Worm (Caenorhabditis elegans): Measurements from ENCODE around the gene F52E1.9.

The F52E1.9 gene

ce11 chrV:8402392-8402791 lies at the start of gene F52E1.9:
Gene F52E1.9 (minus strand): TSS chrV:8402669.
- TF ChIP-seq nhr-237 (tag; optimal IDR thresholded peaks at IDR 0.05) (no peak), ama-1 (optimal IDR thresholded peaks at IDR 0.05) (no peak), jun-1 (tag; optimal IDR thresholded peaks at IDR 0.05) (no peak), elt-2 (tag; optimal IDR thresholded peaks at IDR 0.05) (peak; percentile 93), ceh-28 (tag; optimal IDR thresholded peaks at IDR 0.05) (no peak), skn-1 (tag; optimal IDR thresholded peaks at IDR 0.05) (no peak), elt-3 (tag; optimal IDR thresholded peaks at IDR 0.05) (no peak), nhr-23 (tag; optimal IDR thresholded peaks at IDR 0.05) (no peak), nhr-28 (tag; optimal IDR thresholded peaks at IDR 0.05) (no peak), ztf-11 (tag; optimal IDR thresholded peaks at IDR 0.05) (no peak), ZK546.5 (tag; optimal IDR thresholded peaks at IDR 0.05) (no peak), pqm-1 (tag; optimal IDR thresholded peaks at IDR 0.05) (peak; percentile 44), nhr-11 (tag; optimal IDR thresholded peaks at IDR 0.05) (no peak), elt-1 (tag; optimal IDR thresholded peaks at IDR 0.05) (no peak), egl-27 (tag; optimal IDR thresholded peaks at IDR 0.05) (no peak), ztf-4 (tag; optimal IDR thresholded peaks at IDR 0.05) (no peak), nhr-67 (tag; optimal IDR thresholded peaks at IDR 0.05) (no peak), nhr-43 (tag; optimal IDR thresholded peaks at IDR 0.05; ENCODE audit: poor library complexity, severe bottlenecking) (no peak)

ce11 chrV:8450690-8451089 lies 48.2 kb upstream of the F52E1.9 start:
- TF ChIP-seq zag-1 (tag; optimal IDR thresholded peaks at IDR 0.05), result no peak
- TF ChIP-seq lin-15B (tag; optimal IDR thresholded peaks at IDR 0.05), result no peak
- no peak for TF ChIP-seq ceh-16 (tag; optimal IDR thresholded peaks at IDR 0.05)
- no peak for TF ChIP-seq skn-1 (tag; optimal IDR thresholded peaks at IDR 0.05)
- no peak for TF ChIP-seq egl-27 (tag; optimal IDR thresholded peaks at IDR 0.05)
- TF ChIP-seq eor-1 (tag; optimal IDR thresholded peaks at IDR 0.05), result no peak
- TF ChIP-seq mml-1 (tag; optimal IDR thresholded peaks at IDR 0.05), result no peak
- no peak for TF ChIP-seq nhr-237 (tag; optimal IDR thresholded peaks at IDR 0.05)

- TF ChIP-seq fkh-2 (tag; optimal IDR thresholded peaks at IDR 0.05) (no peak), nhr-25 (tag; optimal IDR thresholded peaks at IDR 0.05) (peak; percentile 48), nhr-23 (tag; optimal IDR thresholded peaks at IDR 0.05) (peak; percentile 7)
These were observed 46.8 kb upstream of the F52E1.9 start for ce11 chrV:8449241-8449640.

ce11 chrV:8447928-8448327 lies 45.5 kb upstream of the F52E1.9 start, which contains the start of gene T23B12.5:
Gene T23B12.5 (minus strand): TSS chrV:8448028.
- no peak for TF ChIP-seq nhr-67 (tag; optimal IDR thresholded peaks at IDR 0.05)
- TF ChIP-seq unc-39 (tag; optimal IDR thresholded peaks at IDR 0.05), result no peak
- TF ChIP-seq R02D3.7 (tag; optimal IDR thresholded peaks at IDR 0.05), result no peak
- TF ChIP-seq fkh-10 (GFP tag; optimal IDR thresholded peaks at IDR 0.05), result no peak
- TF ChIP-seq skn-1 (tag; optimal IDR thresholded peaks at IDR 0.05), result no peak
- no peak for TF ChIP-seq ceh-9 (tag; optimal IDR thresholded peaks at IDR 0.05)
- no peak for TF ChIP-seq aly-2 (tag; optimal IDR thresholded peaks at IDR 0.05)
- TF ChIP-seq fkh-2 (tag; optimal IDR thresholded peaks at IDR 0.05), result no peak
- no peak for TF ChIP-seq nhr-12 (tag; optimal IDR thresholded peaks at IDR 0.05)
- TF ChIP-seq nhr-11 (tag; optimal IDR thresholded peaks at IDR 0.05), result no peak
- TF ChIP-seq lsy-12 (tag; optimal IDR thresholded peaks at IDR 0.05), result no peak
- TF ChIP-seq ceh-82 (tag; optimal IDR thresholded peaks at IDR 0.05), result no peak
- TF ChIP-seq nhr-76 (tag; optimal IDR thresholded peaks at IDR 0.05), result no peak
- no peak for TF ChIP-seq unc-62 (GFP tag; optimal IDR thresholded peaks at IDR 0.05)
- TF ChIP-seq egl-5 (tag; optimal IDR thresholded peaks at IDR 0.05), result no peak
- TF ChIP-seq ama-1 (optimal IDR thresholded peaks at IDR 0.05), result no peak
- no peak for TF ChIP-seq pha-4 (tag; optimal IDR thresholded peaks at IDR 0.05)
- TF ChIP-seq ceh-16 (tag; optimal IDR thresholded peaks at IDR 0.05), result no peak
- TF ChIP-seq nhr-43 (tag; optimal IDR thresholded peaks at IDR 0.05; ENCODE audit: poor library complexity, severe bottlenecking), result no peak

- peak; percentile 60 for TF ChIP-seq pqm-1 (tag; optimal IDR thresholded peaks at IDR 0.05)
- peak; percentile 24 for TF ChIP-seq snpc-4 (tag; optimal IDR thresholded peaks at IDR 0.05)
- no peak for TF ChIP-seq ama-1 (optimal IDR thresholded peaks at IDR 0.05)
- TF ChIP-seq elt-1 (tag; optimal IDR thresholded peaks at IDR 0.05), result no peak
- TF ChIP-seq nfya-1 (tag; optimal IDR thresholded peaks at IDR 0.05; ENCODE audit: insufficient read depth), result peak; percentile 18
- TF ChIP-seq nhr-43 (tag; optimal IDR thresholded peaks at IDR 0.05; ENCODE audit: poor library complexity, severe bottlenecking), result peak; percentile 19
- peak; percentile 62 for TF ChIP-seq egl-27 (tag; optimal IDR thresholded peaks at IDR 0.05)
- TF ChIP-seq sea-2 (GFP tag; optimal IDR thresholded peaks at IDR 0.05), result no peak
- no peak for TF ChIP-seq ztf-11 (tag; optimal IDR thresholded peaks at IDR 0.05)
- TF ChIP-seq ceh-28 (tag; optimal IDR thresholded peaks at IDR 0.05), result peak; percentile 70
- TF ChIP-seq lsy-12 (tag; optimal IDR thresholded peaks at IDR 0.05), result no peak
- TF ChIP-seq ceh-82 (tag; optimal IDR thresholded peaks at IDR 0.05), result no peak
- TF ChIP-seq unc-62 (GFP tag; optimal IDR thresholded peaks at IDR 0.05), result no peak
- peak; percentile 52 for TF ChIP-seq nhr-25 (tag; optimal IDR thresholded peaks at IDR 0.05)
- TF ChIP-seq tbx-2 (tag; optimal IDR thresholded peaks at IDR 0.05), result no peak
- peak; percentile 62 for TF ChIP-seq elt-2 (tag; optimal IDR thresholded peaks at IDR 0.05)
- no peak for TF ChIP-seq nhr-28 (tag; optimal IDR thresholded peaks at IDR 0.05)
- TF ChIP-seq pha-4 (tag; optimal IDR thresholded peaks at IDR 0.05), result peak; percentile 97
- peak; percentile 71 for TF ChIP-seq nhr-23 (tag; optimal IDR thresholded peaks at IDR 0.05)
- no peak for TF ChIP-seq nhr-237 (tag; optimal IDR thresholded peaks at IDR 0.05)
- TF ChIP-seq mml-1 (tag; optimal IDR thresholded peaks at IDR 0.05), result no peak
These were observed 43.2 kb upstream of the F52E1.9 start for ce11 chrV:8445636-8446035.

All from whole organism, L3 larva.